Fruit fly (Drosophila melanogaster) whole organism, embryonic: Measurements from ENCODE around the gene CG45049.

Experiments
- Asciz ChIP-seq: fragments of 200-800 bp; sonication (Bioruptor generic); optimal IDR thresholded peaks from 2 replicates; lab custom pipeline; 2017; ENCODE audit warnings: missing biosample characterization, mild to moderate bottlenecking, missing genetic modification characterization, missing genetic modification reagents
- Awh ChIP-seq: fragments of 200-800 bp; sonication (Bioruptor generic); IDR thresholded peaks from 2 replicates; pipeline ENCODE4, ENCODE4 v1.3.6; 2022; ENCODE audit warnings: missing biosample characterization, missing genetic modification characterization
- Bgb ChIP-seq: fragments of 200-800 bp; sonication (Bioruptor generic); IDR thresholded peaks from 2 replicates; pipeline ENCODE4 v1.3.6; 2022; ENCODE audit warnings: missing biosample characterization, missing genetic modification characterization; ENCODE audit not compliant: partially characterized antibody
- CG11695 ChIP-seq: fragments of 200-800 bp; sonication (Bioruptor generic); IDR thresholded peaks from 3 replicates; pipeline ENCODE4 v1.3.6; 2022; ENCODE audit warnings: missing biosample characterization, missing genetic modification characterization
- CG12391 ChIP-seq: fragments of 200-800 bp; sonication (Bioruptor generic); optimal IDR thresholded peaks from 3 replicates; lab custom pipeline; 2018; ENCODE audit warnings: missing biosample characterization, mild to moderate bottlenecking, missing genetic modification characterization, moderate library complexity
- CG13123 ChIP-seq: fragments of 200-800 bp; sonication (Bioruptor generic); optimal IDR thresholded peaks from 2 replicates; lab custom pipeline; 2016; ENCODE audit warnings: missing biosample characterization, missing genetic modification characterization
- CG14050 ChIP-seq: fragments of 200-800 bp; sonication (Bioruptor generic); IDR thresholded peaks from 3 replicates; pipeline ENCODE4 v1.3.6; 2022; ENCODE audit warnings: missing biosample characterization, missing genetic modification characterization
- CG14667 ChIP-seq: fragments of 200-800 bp; sonication (Bioruptor generic); IDR thresholded peaks from 2 replicates; pipeline ENCODE4 v1.3.6; 2022; ENCODE audit warnings: missing biosample characterization, missing genetic modification characterization
- CG14860 ChIP-seq: fragments of 200-800 bp; sonication (Bioruptor generic); IDR thresholded peaks from 3 replicates; pipeline ENCODE4 v1.3.6; 2022; ENCODE audit warnings: missing biosample characterization, missing genetic modification characterization; ENCODE audit not compliant: partially characterized antibody
- CG17568 ChIP-seq: fragments of 200-800 bp; sonication (Bioruptor generic); optimal IDR thresholded peaks from 2 replicates; lab custom pipeline; 2018; ENCODE audit warnings: missing biosample characterization, mild to moderate bottlenecking, missing genetic modification characterization, moderate library complexity
- CG18011 ChIP-seq: fragments of 200-800 bp; sonication (Bioruptor generic); optimal IDR thresholded peaks from 2 replicates; lab custom pipeline; 2017; ENCODE audit warnings: missing biosample characterization, missing genetic modification characterization, mild to moderate bottlenecking, moderate library complexity, missing genotype
- CG2889 ChIP-seq: fragments of 200-800 bp; sonication (Bioruptor generic); IDR thresholded peaks from 3 replicates; pipeline ENCODE4 v1.3.6; 2022; ENCODE audit warnings: missing biosample characterization, missing genetic modification characterization
- CG30020 ChIP-seq: fragments of 200-800 bp; optimal IDR thresholded peaks from 2 replicates; lab custom pipeline; 2019; ENCODE audit warnings: missing biosample characterization, mild to moderate bottlenecking, missing genetic modification characterization, moderate library complexity
- CG34224 ChIP-seq: fragments of 200-800 bp; sonication (Bioruptor generic); IDR thresholded peaks from 3 replicates; pipeline ENCODE4 v1.3.6; 2022; ENCODE audit warnings: missing biosample characterization, missing genetic modification characterization; ENCODE audit not compliant: partially characterized antibody
- CG6765 ChIP-seq: fragments of 200-800 bp; sonication (Bioruptor generic); optimal IDR thresholded peaks from 3 replicates; lab custom pipeline; 2017; ENCODE audit warnings: missing biosample characterization, mild to moderate bottlenecking, missing genetic modification characterization
- CG7786 ChIP-seq: fragments of 200-800 bp; sonication (Bioruptor generic); optimal IDR thresholded peaks from 2 replicates; lab custom pipeline; 2016; ENCODE audit warnings: missing biosample characterization, missing genetic modification characterization
- CG8478 ChIP-seq: fragments of >200 bp; optimal IDR thresholded peaks from 2 replicates; lab custom pipeline; 2018
- CrebB ChIP-seq: fragments of 200-800 bp; sonication (Bioruptor generic); optimal IDR thresholded peaks from 3 replicates; lab custom pipeline; 2018; ENCODE audit warnings: missing biosample characterization, mild to moderate bottlenecking, missing genetic modification characterization
- Dad ChIP-seq: fragments of 200-800 bp; sonication (Bioruptor generic); optimal IDR thresholded peaks from 3 replicates; lab custom pipeline; 2016; ENCODE audit warnings: missing biosample characterization, missing genetic modification characterization
- Dip3 ChIP-seq: fragments of 200-800 bp; sonication (Bioruptor generic); optimal IDR thresholded peaks from 3 replicates; lab custom pipeline; 2016; ENCODE audit warnings: missing biosample characterization, missing genetic modification characterization
- HLH3B ChIP-seq: fragments of 200-800 bp; sonication (Bioruptor generic); IDR thresholded peaks from 2 replicates; pipeline ENCODE4 v1.3.6; 2022; ENCODE audit warnings: missing biosample characterization, missing genetic modification characterization
- HLH4C ChIP-seq: fragments of 200-800 bp; sonication (Bioruptor generic); IDR thresholded peaks from 3 replicates; pipeline ENCODE4 v1.3.6; 2022; ENCODE audit warnings: missing biosample characterization, missing genetic modification characterization; ENCODE audit not compliant: partially characterized antibody
- HLHmδ ChIP-seq: fragments of 200-800 bp; sonication (Bioruptor generic); optimal IDR thresholded peaks from 2 replicates; lab custom pipeline; 2018; ENCODE audit warnings: missing biosample characterization, mild to moderate bottlenecking, missing genetic modification characterization, moderate library complexity
- Meics ChIP-seq: fragments of 200-800 bp; sonication (Bioruptor generic); optimal IDR thresholded peaks from 2 replicates; lab custom pipeline; 2017; ENCODE audit warnings: missing biosample characterization, mild to moderate bottlenecking, missing genetic modification characterization
- Mes4 ChIP-seq: fragments of 200-800 bp; sonication (Bioruptor generic); optimal IDR thresholded peaks from 2 replicates; lab custom pipeline; 2016; ENCODE audit warnings: missing biosample characterization, missing genetic modification characterization
- Oli ChIP-seq: fragments of 200-800 bp; sonication (Bioruptor generic); optimal IDR thresholded peaks from 2 replicates; lab custom pipeline; 2018; ENCODE audit warnings: missing biosample characterization, mild to moderate bottlenecking, missing genetic modification characterization, moderate library complexity
- Scr ChIP-seq: fragments of 200-800 bp; sonication (Bioruptor generic); IDR thresholded peaks from 2 replicates; pipeline ENCODE4 v1.3.6; 2022; ENCODE audit warnings: missing biosample characterization, missing genetic modification characterization; ENCODE audit not compliant: partially characterized antibody
- chm ChIP-seq: fragments of 200-800 bp; sonication (Bioruptor generic); IDR thresholded peaks from 2 replicates; pipeline ENCODE4 v1.3.6; 2022; ENCODE audit warnings: missing biosample characterization, missing genetic modification characterization
- cwo ChIP-seq: fragments of 200-800 bp; sonication (Bioruptor generic); optimal IDR thresholded peaks from 3 replicates; lab custom pipeline; 2017; ENCODE audit warnings: missing biosample characterization, missing genetic modification characterization, mild to moderate bottlenecking, moderate library complexity, missing genetic modification reagents
- ewg ChIP-seq: fragments of 200-800 bp; sonication (Bioruptor generic); optimal IDR thresholded peaks from 3 replicates; lab custom pipeline; 2017; ENCODE audit warnings: mild to moderate bottlenecking, missing biosample characterization, missing genetic modification reagents, missing genetic modification characterization
- exex ChIP-seq: fragments of 200-800 bp; sonication (Bioruptor generic); optimal IDR thresholded peaks from 4 replicates; lab custom pipeline; 2018; ENCODE audit warnings: missing biosample characterization, mild to moderate bottlenecking, missing genetic modification characterization, moderate library complexity
- fd102C ChIP-seq: fragments of 200-800 bp; sonication (Bioruptor generic); optimal IDR thresholded peaks from 2 replicates; lab custom pipeline; 2018; ENCODE audit warnings: missing biosample characterization, mild to moderate bottlenecking, missing genetic modification characterization, moderate library complexity
- lbe ChIP-seq: fragments of 200-800 bp; sonication (Bioruptor generic); optimal IDR thresholded peaks from 2 replicates; lab custom pipeline; 2016; ENCODE audit warnings: missing biosample characterization, mild to moderate bottlenecking, missing genetic modification characterization
- mam ChIP-seq: fragments of 200-800 bp; sonication (Bioruptor generic); optimal IDR thresholded peaks from 3 replicates; lab custom pipeline; 2016; ENCODE audit warnings: missing biosample characterization, missing genetic modification characterization
- mld ChIP-seq: fragments of 200-800 bp; sonication (Bioruptor generic); IDR thresholded peaks from 3 replicates; pipeline ENCODE4 v1.3.6; 2022; ENCODE audit warnings: missing biosample characterization, missing genetic modification characterization; ENCODE audit not compliant: partially characterized antibody
- nom ChIP-seq: fragments of 200-800 bp; sonication (Bioruptor generic); optimal IDR thresholded peaks from 2 replicates; lab custom pipeline; 2017; ENCODE audit warnings: missing biosample characterization, missing genetic modification characterization, mild to moderate bottlenecking, moderate library complexity, missing genetic modification reagents
- pros ChIP-seq: fragments of 200-800 bp; sonication (Bioruptor generic); optimal IDR thresholded peaks from 3 replicates; lab custom pipeline; 2019; ENCODE audit warnings: missing biosample characterization, mild to moderate bottlenecking, missing genetic modification characterization, moderate library complexity
- ro ChIP-seq: fragments of 200-800 bp; sonication (Bioruptor generic); IDR thresholded peaks from 2 replicates; pipeline ENCODE4 v1.3.6; 2022; ENCODE audit warnings: missing biosample characterization, missing genetic modification characterization
- sens ChIP-seq: fragments of 200-800 bp; sonication (Bioruptor generic); peaks from one replicate; lab custom pipeline; 2016; ENCODE audit warnings: missing biosample characterization, missing genetic modification characterization
- sob ChIP-seq: fragments of 200-800 bp; sonication (Bioruptor generic); IDR thresholded peaks from 2 replicates; pipeline ENCODE4 v1.3.6; 2022; ENCODE audit warnings: missing biosample characterization, missing genetic modification characterization
- sr ChIP-seq: fragments of 200-800 bp; sonication (Bioruptor generic); IDR thresholded peaks from 3 replicates; pipeline ENCODE4 v1.3.6; 2022; ENCODE audit warnings: missing biosample characterization, missing genetic modification characterization
- ssp ChIP-seq: fragments of 200-800 bp; sonication (Bioruptor generic); IDR thresholded peaks from 2 replicates; pipeline ENCODE4 v1.3.6; 2022; ENCODE audit warnings: missing biosample characterization, missing genetic modification characterization
- tio ChIP-seq: fragments of 200-800 bp; sonication (Bioruptor generic); optimal IDR thresholded peaks from 2 replicates; lab custom pipeline; 2017; ENCODE audit warnings: missing biosample characterization, missing genetic modification characterization, inconsistent platforms
- tx ChIP-seq: fragments of 200-800 bp; sonication (Bioruptor generic); optimal IDR thresholded peaks from 2 replicates; lab custom pipeline; 2016; ENCODE audit warnings: missing biosample characterization, missing genetic modification characterization
- zf30C ChIP-seq: fragments of 200-800 bp; sonication (Bioruptor generic); optimal IDR thresholded peaks from 3 replicates; lab custom pipeline; 2018; ENCODE audit warnings: missing biosample characterization, mild to moderate bottlenecking, missing genetic modification characterization

Gene CG45049

dm6 chr3R:22684044-22684947 is 42.5 kb upstream of the CG45049 start (continued):
- TF ChIP-seq CG2889 (GFP tag; lab: Robert Waterston, UW) (no peak), HLH4C (GFP tag; lab: Robert Waterston, UW) (no peak), CG34224 (GFP tag; lab: Robert Waterston, UW) (no peak), ro (GFP tag; lab: Robert Waterston, UW) (no peak), CG8478 (lab: Kevin White, UChicago) (no peak), pros (GFP tag; lab: Kevin White, UChicago) (no peak)
- TF ChIP-seq, all 482 proteins: peak for 45

dm6 chr3R:22684948-22685253 is 41.9 kb upstream of the CG45049 start:
- TF ChIP-seq CG13123 (GFP tag; lab: Kevin White, UChicago): no peak
- 0 out of 2 replicates have a peak, but pooled peaks have one; percentile 7 for TF ChIP-seq Awh (GFP tag; lab: Robert Waterston, UW)
- peak; percentile 72 for TF ChIP-seq sens (GFP tag; lab: Kevin White, UChicago)
- peak; percentile 82 for TF ChIP-seq cwo
- TF ChIP-seq exex (tag; lab: Kevin White, UChicago): peak; percentile 46
- 0 out of 3 replicates have a peak, but pooled peaks have one; percentile 14 for TF ChIP-seq CG11695 (GFP tag; lab: Robert Waterston, UW)
- TF ChIP-seq mld (GFP tag; lab: Robert Waterston, UW): no peak

- TF ChIP-seq chm (GFP tag; lab: Robert Waterston, UW) (peak; percentile 66; the same call in 1 of the 2 replicates), CrebB (tag; lab: Kevin White, UChicago) (peak; percentile 27), tio (GFP tag; lab: Kevin White, UChicago) (no peak), ewg (GFP tag; lab: Kevin White, UChicago) (peak; percentile 33), Asciz (no peak), zf30C (GFP tag; lab: Kevin White, UChicago) (no peak), lbe (GFP tag; lab: Kevin White, UChicago) (peak; percentile 24), HLH3B (GFP tag; lab: Robert Waterston, UW) (peak; percentile 41; the same call in 1 of the 2 replicates), tx (GFP tag; lab: Kevin White, UChicago) (no peak), CG17568 (no peak), CG6765 (peak; percentile 66), CG14050 (GFP tag; lab: Robert Waterston, UW) (no peak; the same call in 2 of the 3 replicates), Dip3 (peak; percentile 48), Meics (GFP tag; lab: Kevin White, UChicago) (peak; percentile 58), CG12391 (tag; lab: Kevin White, UChicago) (peak; percentile 78), CG7786 (GFP tag; lab: Kevin White, UChicago) (no peak), CG30020 (tag; lab: Kevin White, UChicago) (peak; percentile 51), Oli (tag; lab: Kevin White, UChicago) (no peak), CG18011 (no peak), ssp (GFP tag; lab: Robert Waterston, UW) (peak; percentile 35; the same call in 1 of the 2 replicates), nom (no peak), CG14860 (peak; percentile 73; the same call in 2 of the 3 replicates), mam (GFP tag; lab: Kevin White, UChicago) (peak; percentile 46), Dad (GFP tag; lab: Kevin White, UChicago) (peak; percentile 29), HLHmδ (peak; percentile 92), Bgb (GFP tag; lab: Robert Waterston, UW) (peak; percentile 83), Mes4 (GFP tag; lab: Kevin White, UChicago) (peak; percentile 3), CG14667 (peak; percentile 30; the same call in 1 of the 2 replicates), sob (peak; percentile 81), Scr (peak; percentile 76), sr (GFP tag; lab: Robert Waterston, UW) (no peak), fd102C (GFP tag; lab: Kevin White, UChicago) (no peak)
Measured at dm6 chr3R:22686336-22686874, 40.4 kb upstream of the CG45049 start, which contains the start of the genes Gclm and CG17625. Gene Gclm, minus strand, starts transcription at chr3R:22686510. Gene CG17625, plus strand, starts transcription at chr3R:22686849.
